Fruit fly (Drosophila melanogaster): Measurements from ENCODE around the gene CG13311.

CG13311 gene

DNA sequence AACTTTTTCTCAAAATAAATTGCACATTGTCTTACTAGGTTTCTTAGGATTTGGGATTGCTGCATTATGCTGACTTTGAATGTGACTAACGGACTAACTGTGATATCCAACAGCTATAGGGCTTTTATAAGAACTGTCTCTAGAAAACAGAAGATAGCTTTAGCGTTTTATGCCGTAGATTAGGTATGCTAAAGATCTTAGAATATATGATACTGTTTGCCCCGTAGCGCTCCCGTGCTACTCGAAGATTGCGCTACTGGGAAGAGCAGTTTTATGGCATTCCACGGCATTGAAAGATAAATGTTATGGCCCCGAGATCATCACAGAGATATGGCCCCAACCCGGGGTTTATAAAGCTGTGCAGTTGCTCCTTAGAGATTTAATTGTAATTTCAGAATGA is at the start of gene CG13311, which contains the start of gene CG34426:
Gene CG13311 (minus strand): TSS at position 101 of the 400 bp plus-strand sequence.
Gene CG34426 (plus strand): TSS at position 400 of the 400 bp plus-strand sequence.
- TF ChIP-seq pan (optimal IDR thresholded peaks at IDR 0.05), result no peak
- no peak for TF ChIP-seq EcR (GFP tag; optimal IDR thresholded peaks at IDR 0.05)
- TF ChIP-seq usp (GFP tag; optimal IDR thresholded peaks at IDR 0.05), result no peak
- no peak for TF ChIP-seq CG8478 (optimal IDR thresholded peaks at IDR 0.05)
- no peak for TF ChIP-seq psq (optimal IDR thresholded peaks at IDR 0.05)
- no peak for TF ChIP-seq Dll (optimal IDR thresholded peaks at IDR 0.05)

DNA sequence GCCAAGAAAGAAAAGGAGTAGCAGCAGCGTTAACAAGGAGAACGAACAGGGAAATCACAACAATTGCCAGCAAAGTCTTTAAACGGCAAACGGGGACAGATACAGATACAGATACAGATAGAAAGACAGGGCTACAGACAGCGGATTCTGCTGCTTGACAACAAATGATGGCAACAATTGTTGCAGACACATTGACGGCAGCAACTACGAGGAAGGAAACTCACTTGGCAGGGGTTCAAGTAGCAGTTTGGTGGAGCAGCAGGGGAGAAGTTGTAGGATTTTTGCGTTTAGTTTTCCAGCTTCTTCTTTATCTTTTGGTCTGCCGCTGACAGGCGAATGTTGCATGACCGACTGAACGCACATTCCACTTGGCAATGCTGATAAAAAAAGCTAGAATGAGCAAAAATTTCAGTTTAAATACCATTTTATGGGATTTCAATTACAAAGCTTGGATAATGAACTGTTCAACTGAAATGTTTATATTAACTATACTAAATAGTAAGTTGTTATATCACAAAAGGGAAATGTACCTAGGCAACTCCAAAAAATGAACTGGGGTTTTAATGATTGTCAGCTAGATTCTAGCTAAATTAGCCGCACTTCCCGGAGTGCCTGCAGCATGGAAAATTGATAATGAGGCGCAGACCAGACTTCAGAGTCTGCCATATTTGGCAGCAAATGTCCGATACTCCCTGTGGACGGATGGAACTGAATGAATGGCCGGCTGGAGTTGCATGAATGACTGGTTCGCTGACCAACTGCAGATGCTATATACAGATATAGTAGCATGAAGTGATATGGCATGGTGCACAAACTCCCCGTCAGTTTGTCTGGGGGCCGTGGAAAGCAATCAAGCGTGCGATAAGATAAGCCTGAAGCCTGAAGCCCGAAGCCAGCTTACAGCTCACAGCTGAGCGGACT is 49.1 kb upstream of the CG13311 start:
- TF ChIP-seq pan (optimal IDR thresholded peaks at IDR 0.05), result no peak
- TF ChIP-seq Dll (optimal IDR thresholded peaks at IDR 0.05), result no peak
- TF ChIP-seq psq (optimal IDR thresholded peaks at IDR 0.05), result no peak
- no peak for TF ChIP-seq EcR (GFP tag; optimal IDR thresholded peaks at IDR 0.05)
- TF ChIP-seq CG8478 (optimal IDR thresholded peaks at IDR 0.05), result no peak
- TF ChIP-seq usp (GFP tag; optimal IDR thresholded peaks at IDR 0.05), result no peak

DNA sequence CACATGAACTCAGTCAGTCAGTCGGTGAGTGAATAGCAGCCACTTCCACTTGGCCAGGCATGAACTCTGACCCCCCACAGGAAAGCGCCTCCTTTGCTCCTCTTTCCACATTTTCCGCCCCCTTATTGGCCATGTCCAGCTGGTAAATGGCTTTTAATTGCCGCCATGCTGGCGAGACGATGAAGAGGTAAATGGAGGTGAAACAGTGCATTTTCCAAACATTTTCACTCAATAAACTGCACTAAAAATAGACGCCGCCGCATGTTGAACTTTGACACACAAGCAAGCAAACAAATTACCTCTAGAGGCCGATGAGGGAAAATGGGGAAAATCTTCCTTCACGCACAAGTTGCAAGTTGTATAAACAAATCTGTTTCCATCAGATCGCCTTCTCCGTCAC is 47.9 kb upstream of the CG13311 start:
- no peak for TF ChIP-seq psq (optimal IDR thresholded peaks at IDR 0.05)
- no peak for TF ChIP-seq pan (optimal IDR thresholded peaks at IDR 0.05)
- no peak for TF ChIP-seq usp (GFP tag; optimal IDR thresholded peaks at IDR 0.05)
- no peak for TF ChIP-seq Dll (optimal IDR thresholded peaks at IDR 0.05)
- TF ChIP-seq CG8478 (optimal IDR thresholded peaks at IDR 0.05), result no peak
- no peak for TF ChIP-seq EcR (GFP tag; optimal IDR thresholded peaks at IDR 0.05)

DNA sequence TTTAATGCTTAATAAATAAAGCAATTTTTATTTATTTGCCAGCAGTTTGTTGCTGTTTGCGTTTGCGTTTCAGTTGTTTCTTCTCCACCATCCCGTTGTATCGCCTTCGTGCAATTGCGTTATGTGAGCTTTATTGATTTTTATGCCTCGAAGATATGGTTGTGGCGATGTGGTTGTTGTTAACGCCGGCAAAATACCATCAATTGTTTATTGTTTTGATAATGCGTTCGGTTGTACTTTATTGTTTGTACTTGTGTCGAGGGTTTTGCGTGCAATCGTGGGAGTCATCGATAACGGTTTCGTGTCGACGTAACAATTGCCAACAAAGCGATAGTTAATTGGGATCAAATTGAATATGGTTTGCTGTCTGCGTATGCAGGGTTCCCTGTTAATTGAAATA is 40.4 kb upstream of the CG13311 start:
- TF ChIP-seq pan (optimal IDR thresholded peaks at IDR 0.05), result no peak
- no peak for TF ChIP-seq usp (GFP tag; optimal IDR thresholded peaks at IDR 0.05)
- TF ChIP-seq Dll (optimal IDR thresholded peaks at IDR 0.05), result no peak
- no peak for TF ChIP-seq CG8478 (optimal IDR thresholded peaks at IDR 0.05)
- no peak for TF ChIP-seq EcR (GFP tag; optimal IDR thresholded peaks at IDR 0.05)
- no peak for TF ChIP-seq psq (optimal IDR thresholded peaks at IDR 0.05)

DNA sequence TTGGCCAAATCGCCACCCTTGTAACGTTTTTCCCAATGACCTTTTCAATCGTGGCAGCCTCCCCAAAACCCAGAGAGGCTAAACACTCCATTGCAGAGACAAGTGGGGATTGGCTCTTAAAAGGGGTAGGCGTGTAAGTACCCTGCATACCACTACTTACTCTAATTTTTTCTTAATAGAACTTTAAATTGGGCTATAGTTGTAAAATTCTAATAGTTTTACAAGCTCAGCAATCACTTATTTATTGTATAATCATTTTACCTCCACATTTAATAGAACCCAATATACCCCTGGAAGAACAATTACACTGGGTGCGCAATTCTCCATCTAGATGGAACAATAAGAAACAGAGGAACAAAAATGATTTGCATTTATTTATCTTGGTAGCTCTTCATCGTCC is 39.8 kb upstream of the CG13311 start:
- TF ChIP-seq EcR (GFP tag; optimal IDR thresholded peaks at IDR 0.05), result no peak
- TF ChIP-seq usp (GFP tag; optimal IDR thresholded peaks at IDR 0.05), result no peak
- no peak for TF ChIP-seq Dll (optimal IDR thresholded peaks at IDR 0.05)
- peak; percentile 63 for TF ChIP-seq pan (optimal IDR thresholded peaks at IDR 0.05)
- no peak for TF ChIP-seq psq (optimal IDR thresholded peaks at IDR 0.05)

DNA sequence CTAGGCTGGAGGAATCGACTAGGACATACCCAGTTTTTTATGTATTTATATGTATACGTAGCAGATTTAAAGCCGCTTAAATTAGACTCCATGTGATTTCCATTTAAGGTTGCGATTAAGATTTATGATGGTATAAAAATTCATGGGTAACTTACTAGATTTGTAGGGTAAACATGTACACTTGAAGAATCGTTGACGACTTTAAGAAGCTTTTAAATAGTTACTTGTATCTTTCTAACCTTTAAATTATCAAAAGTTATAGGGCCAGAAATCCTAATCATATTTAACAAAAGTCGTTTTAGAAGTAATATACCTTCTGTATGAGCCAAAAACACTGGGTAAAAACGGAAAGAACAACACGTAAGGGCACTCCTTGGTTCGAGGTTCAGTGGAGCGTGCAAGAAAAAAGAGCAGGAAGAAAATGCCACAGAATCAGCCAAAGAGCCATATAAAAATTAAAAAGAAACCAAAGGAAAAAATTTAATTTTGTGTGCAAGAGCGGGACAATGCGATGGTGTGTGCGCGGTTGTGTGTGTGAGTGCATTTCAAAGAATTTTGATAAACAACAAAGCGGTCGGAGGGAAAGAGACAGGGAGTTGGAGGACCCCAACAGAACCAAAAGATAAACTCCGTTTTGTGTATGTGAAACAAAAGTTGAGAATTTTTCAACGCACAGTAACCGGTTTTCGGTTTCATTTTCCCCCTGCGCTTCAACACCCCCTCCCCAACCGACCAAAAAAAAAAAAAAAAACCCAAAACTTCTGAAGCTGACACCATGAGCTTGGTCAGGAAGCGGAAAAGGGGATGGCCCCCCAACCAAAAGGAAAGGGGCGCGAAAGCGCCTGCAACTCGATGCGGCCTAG is 37.8 kb upstream of the CG13311 start:
- no peak for TF ChIP-seq usp (GFP tag; optimal IDR thresholded peaks at IDR 0.05)
- peak; percentile 88 for TF ChIP-seq pan (optimal IDR thresholded peaks at IDR 0.05)

DNA sequence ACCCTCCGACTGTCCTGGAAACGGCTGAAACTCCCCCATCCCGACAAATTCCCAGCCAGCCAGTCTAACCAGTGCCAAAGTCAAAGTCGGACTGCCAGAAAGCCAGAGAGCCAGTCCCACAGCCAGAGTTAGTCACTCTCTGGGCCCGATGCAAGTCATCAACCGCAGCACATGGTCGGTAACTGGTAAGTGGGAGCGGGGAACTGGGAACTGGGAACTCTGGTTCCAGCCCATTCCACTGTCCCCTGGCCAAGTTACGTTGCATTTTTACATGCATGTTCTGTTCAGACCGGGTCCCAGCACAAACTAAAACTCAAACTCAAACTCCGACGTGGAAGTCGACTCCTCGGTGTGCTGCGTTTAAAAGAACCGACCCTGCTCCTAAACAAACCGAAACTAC is 37.2 kb upstream of the CG13311 start:
- TF ChIP-seq EcR (GFP tag; optimal IDR thresholded peaks at IDR 0.05), result peak in 1 of 2 experiments; percentile 83
- no peak for TF ChIP-seq CG8478 (optimal IDR thresholded peaks at IDR 0.05)

DNA sequence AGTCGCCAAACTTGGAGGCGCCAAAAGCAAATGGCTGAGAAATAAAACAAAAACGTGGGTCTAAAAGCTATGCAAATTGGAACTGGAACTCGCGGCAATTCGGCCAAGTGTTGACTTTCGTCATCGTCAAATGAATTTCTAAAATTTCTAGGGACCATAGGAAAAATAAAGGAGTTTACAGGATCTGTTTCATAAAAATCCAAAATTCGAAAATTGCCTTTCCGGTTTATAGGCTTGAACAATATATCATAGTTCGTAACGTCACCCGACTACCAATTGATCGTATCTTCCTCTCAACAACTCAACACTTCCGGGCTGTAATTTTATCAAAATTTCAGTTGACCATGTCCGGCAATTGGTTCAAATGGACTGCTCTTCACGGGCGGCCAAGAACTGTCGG is 34.2 kb upstream of the CG13311 start, which contains the start of gene CG32026:
Gene CG32026 (plus strand): TSS at position 301 of the 400 bp plus-strand sequence.
- TF ChIP-seq EcR (GFP tag; optimal IDR thresholded peaks at IDR 0.05) (no peak), pan (optimal IDR thresholded peaks at IDR 0.05) (no peak), usp (GFP tag; optimal IDR thresholded peaks at IDR 0.05) (no peak), Dll (optimal IDR thresholded peaks at IDR 0.05) (no peak), CG8478 (optimal IDR thresholded peaks at IDR 0.05) (no peak), psq (optimal IDR thresholded peaks at IDR 0.05) (no peak)

DNA sequence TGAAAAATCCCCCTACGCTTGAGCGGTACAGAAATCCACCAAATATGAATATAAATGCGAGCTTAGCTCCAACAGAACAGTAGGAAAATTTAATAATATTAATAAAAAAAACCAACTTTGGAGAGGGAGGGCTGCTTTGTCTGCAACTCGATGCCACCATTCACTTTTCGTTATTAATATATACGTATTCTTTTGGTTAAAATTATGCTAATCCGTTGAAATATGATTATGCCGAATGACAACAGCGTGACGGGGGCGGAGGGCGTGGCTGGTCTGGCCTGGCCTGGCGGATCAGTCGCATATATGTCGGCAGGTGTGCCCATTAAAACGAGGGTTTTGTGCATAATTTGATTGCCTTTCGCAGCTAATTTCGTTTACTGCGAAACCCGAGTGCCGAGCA is 33.5 kb upstream of the CG13311 start:
- no peak for TF ChIP-seq CG8478 (optimal IDR thresholded peaks at IDR 0.05)
- TF ChIP-seq psq (optimal IDR thresholded peaks at IDR 0.05), result no peak
- no peak for TF ChIP-seq EcR (GFP tag; optimal IDR thresholded peaks at IDR 0.05)
- no peak for TF ChIP-seq Dll (optimal IDR thresholded peaks at IDR 0.05)
- TF ChIP-seq usp (GFP tag; optimal IDR thresholded peaks at IDR 0.05), result no peak
- TF ChIP-seq pan (optimal IDR thresholded peaks at IDR 0.05), result no peak

DNA sequence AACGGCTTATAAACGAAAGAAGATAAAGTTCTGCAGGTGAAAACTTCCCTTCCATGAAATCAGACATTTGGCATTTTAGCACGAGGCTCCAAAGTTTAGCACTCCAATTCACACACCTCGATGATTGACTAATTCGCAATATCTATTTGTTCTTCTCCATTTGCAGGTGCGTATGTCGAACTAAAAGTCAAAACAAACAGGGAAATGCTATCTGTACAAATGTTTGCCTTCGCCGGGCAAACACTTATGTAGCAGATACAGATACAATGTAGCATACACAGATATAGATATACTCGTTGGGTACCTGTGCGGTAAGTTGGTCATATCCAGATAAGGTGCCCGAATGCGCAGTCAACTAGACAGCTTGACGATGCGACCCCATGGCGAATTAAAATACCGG is 32.9 kb upstream of the CG13311 start:
- TF ChIP-seq pan (optimal IDR thresholded peaks at IDR 0.05), result no peak
- no peak for TF ChIP-seq EcR (GFP tag; optimal IDR thresholded peaks at IDR 0.05)
- no peak for TF ChIP-seq usp (GFP tag; optimal IDR thresholded peaks at IDR 0.05)
- TF ChIP-seq CG8478 (optimal IDR thresholded peaks at IDR 0.05), result no peak

DNA sequence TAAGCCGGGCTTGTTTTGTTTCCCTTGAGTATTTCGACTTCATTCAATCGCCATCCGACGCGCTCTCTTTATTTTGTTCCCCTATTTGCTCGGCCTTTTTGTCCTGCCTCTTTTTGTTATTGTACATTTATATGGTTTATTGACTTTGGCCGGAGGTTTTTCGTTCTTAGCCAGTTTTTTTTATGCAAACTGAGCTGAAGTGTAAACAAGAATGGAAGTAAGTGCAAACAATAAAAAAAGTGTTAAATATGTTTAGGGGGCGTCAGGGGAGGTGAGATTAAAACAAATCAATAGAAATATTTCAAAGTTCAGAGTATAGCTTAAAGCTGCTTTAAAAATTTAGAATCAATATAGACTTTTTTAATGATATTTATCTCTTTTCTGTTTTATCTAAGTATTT is 32.5 kb upstream of the CG13311 start:
- TF ChIP-seq Dll (optimal IDR thresholded peaks at IDR 0.05) (no peak), psq (optimal IDR thresholded peaks at IDR 0.05) (no peak), CG8478 (optimal IDR thresholded peaks at IDR 0.05) (no peak), pan (optimal IDR thresholded peaks at IDR 0.05) (no peak), usp (GFP tag; optimal IDR thresholded peaks at IDR 0.05) (no peak), EcR (GFP tag; optimal IDR thresholded peaks at IDR 0.05) (no peak)

DNA sequence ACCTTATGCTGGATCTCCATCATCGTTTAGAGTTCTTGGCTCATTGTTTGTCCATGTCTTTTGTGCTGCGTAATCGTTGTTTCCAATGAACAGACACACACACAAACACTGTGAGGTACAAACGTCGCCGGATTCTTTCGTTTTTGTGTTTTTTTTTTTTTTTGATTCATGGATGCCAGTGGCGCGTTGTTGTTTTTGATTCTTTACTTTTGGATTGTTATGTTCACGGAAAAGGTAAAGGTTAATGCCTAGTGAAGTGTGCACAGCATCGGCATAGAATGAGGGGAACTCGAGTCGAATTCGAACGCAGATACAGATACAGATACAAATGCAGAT is 31.5 kb upstream of the CG13311 start:
- TF ChIP-seq Dll (optimal IDR thresholded peaks at IDR 0.05) (no peak), EcR (GFP tag; optimal IDR thresholded peaks at IDR 0.05) (no peak), CG8478 (optimal IDR thresholded peaks at IDR 0.05) (no peak), usp (GFP tag; optimal IDR thresholded peaks at IDR 0.05) (no peak)
